Worm (Caenorhabditis elegans) whole organism, L1 larva: ENCODE results near the gene C06E4.2.

Experiments
- C16A3.4 ChIP-seq: fragments of 150-350 bp; optimal IDR thresholded peaks from 2 replicates; lab custom pipeline; 2014; ENCODE audit warnings: missing biosample characterization, missing genetic modification characterization
- egl-27 ChIP-seq, 2 experiments: fragments of 150-350 bp in 1 of 2; sonication (generic microtip); optimal IDR thresholded peaks; 3 replicates each; lab custom pipeline; 2017 to 2018; ENCODE audit warnings: missing biosample characterization in 2 of 2, missing genetic modification characterization in 2 of 2, missing genetic modification reagents in 2 of 2
- ets-5 ChIP-seq: fragments of 200-800 bp; sonication (Bioruptor generic); IDR thresholded peaks from 2 replicates; pipeline ENCODE4 v1.3.6; 2022; ENCODE audit warnings: missing genetic modification characterization, missing compliant biosample characterization
- fkh-4 ChIP-seq: sonication (generic microtip); optimal IDR thresholded peaks from 2 replicates; lab custom pipeline; 2016; ENCODE audit warnings: missing compliant biosample characterization, missing genetic modification characterization, borderline replicate concordance
- hlh-17 ChIP-seq: fragments of 200-800 bp; sonication (Bioruptor generic); optimal IDR thresholded peaks from 2 replicates; lab custom pipeline; 2018; ENCODE audit warnings: missing genetic modification characterization, mild to moderate bottlenecking, missing compliant biosample characterization, moderate library complexity, borderline replicate concordance
- mep-1 ChIP-seq: fragments of 150-350 bp; optimal IDR thresholded peaks from 2 replicates; lab custom pipeline; 2014; ENCODE audit warnings: missing biosample characterization, missing genetic modification characterization
- nhr-12 ChIP-seq: sonication (generic microtip); optimal IDR thresholded peaks from 2 replicates; lab custom pipeline; 2017; ENCODE audit warnings: missing biosample characterization, missing genetic modification characterization
- nhr-90 ChIP-seq: sonication (generic microtip); optimal IDR thresholded peaks from 2 replicates; lab custom pipeline; 2016; ENCODE audit warnings: mild to moderate bottlenecking, missing genetic modification characterization, missing compliant biosample characterization; ENCODE audit not compliant: poor library complexity
- skn-1 ChIP-seq: fragments of 150-350 bp; optimal IDR thresholded peaks from 2 replicates; lab custom pipeline; 2014; ENCODE audit warnings: missing biosample characterization, missing genetic modification characterization
- unc-62 ChIP-seq: fragments of 150-350 bp; optimal IDR thresholded peaks from 2 replicates; lab custom pipeline; 2014; ENCODE audit warnings: missing biosample characterization, missing genetic modification reagents, missing genetic modification characterization
- ztf-11 ChIP-seq, 2 experiments: sonication (generic microtip); optimal IDR thresholded peaks; 2 replicates each; lab custom pipeline; 2016 to 2017; ENCODE audit warnings: missing genetic modification characterization in 2 of 2, missing biosample characterization in 1 of 2, missing compliant biosample characterization in 1 of 2
- ztf-4 ChIP-seq: fragments of 150-350 bp; optimal IDR thresholded peaks from 2 replicates; lab custom pipeline; 2014; ENCODE audit warnings: missing biosample characterization, missing genetic modification characterization

- TF ChIP-seq egl-27 (tag; optimal IDR thresholded peaks at IDR 0.05; lab: Kevin White, UChicago) = no peak
- no peak for TF ChIP-seq ztf-4
- TF ChIP-seq ets-5 (GFP tag; lab: Robert Waterston, UW) = no peak
- no peak for TF ChIP-seq hlh-17 (GFP tag; lab: Kevin White, UChicago)
- no peak for TF ChIP-seq unc-62
- peak; percentile 89 for TF ChIP-seq mep-1 (tag; lab: Kevin White, UChicago)
- TF ChIP-seq fkh-4 (tag; lab: Kevin White, UChicago) = no peak
- no peak for TF ChIP-seq ztf-11 (tag; optimal IDR thresholded peaks at IDR 0.05; lab: Kevin White, UChicago)
- peak; percentile 31 for TF ChIP-seq nhr-90 (tag; lab: Kevin White, UChicago)
- peak; percentile 66 for TF ChIP-seq skn-1 (tag; lab: Kevin White, UChicago)
- no peak for TF ChIP-seq nhr-12
- TF ChIP-seq C16A3.4 (tag; lab: Kevin White, UChicago) = peak; percentile 82
Observed at ce11 chrIV:7230198-7230597, 46.6 kb upstream of the C06E4.2 start, which contains the start of gene cap-1.
